Fruit fly (Drosophila melanogaster) whole organism, pupa: ENCODE results near the gene nmdyn-D6.

ENCODE experiments used
- CG10348 ChIP-seq: fragments of 200-800 bp; sonication (Bioruptor generic); IDR thresholded peaks from 2 replicates; pipeline ENCODE4 v1.3.6; 2022; ENCODE audit warnings: missing biosample characterization, missing genetic modification characterization
- CG15710 ChIP-seq: fragments of 200-800 bp; sonication (Bioruptor generic); optimal IDR thresholded peaks from 2 replicates; lab custom pipeline; 2018; ENCODE audit warnings: missing biosample characterization, mild to moderate bottlenecking, missing genetic modification characterization, moderate library complexity
- CG17806 ChIP-seq: fragments of 200-800 bp; sonication (Bioruptor generic); optimal IDR thresholded peaks from 2 replicates; lab custom pipeline; 2018; ENCODE audit warnings: missing biosample characterization, mild to moderate bottlenecking, missing genetic modification characterization, moderate library complexity
- CG32121 ChIP-seq: fragments of 200-800 bp; sonication (Bioruptor generic); IDR thresholded peaks from 2 replicates; pipeline ENCODE4 v1.3.6; 2022; ENCODE audit warnings: missing biosample characterization, missing genetic modification characterization
- CG34367 ChIP-seq: fragments of 200-800 bp; sonication (Bioruptor generic); optimal IDR thresholded peaks from 2 replicates; lab custom pipeline; 2018; ENCODE audit warnings: missing biosample characterization, mild to moderate bottlenecking, missing genetic modification characterization
- CG9948 ChIP-seq: fragments of 200-800 bp; sonication (Bioruptor generic); optimal IDR thresholded peaks from 2 replicates; lab custom pipeline; 2018; ENCODE audit warnings: missing biosample characterization, mild to moderate bottlenecking, missing genetic modification characterization, moderate library complexity
- D1 ChIP-seq: fragments of 200-800 bp; sonication (Bioruptor generic); optimal IDR thresholded peaks from 2 replicates; lab custom pipeline; 2018; ENCODE audit warnings: missing biosample characterization, mild to moderate bottlenecking, missing genetic modification characterization, moderate library complexity
- EcR ChIP-seq: fragments of 200-800 bp; sonication (Bioruptor generic); optimal IDR thresholded peaks from 3 replicates; lab custom pipeline; 2019; ENCODE audit warnings: missing biosample characterization, missing genetic modification characterization, mild to moderate bottlenecking, moderate library complexity, missing genetic modification reagents
- Pif1A ChIP-seq: fragments of 200-800 bp; sonication (Bioruptor generic); optimal IDR thresholded peaks from 3 replicates; lab custom pipeline; 2016; ENCODE audit warnings: missing biosample characterization, missing genetic modification characterization
- Pif1B ChIP-seq: fragments of 200-800 bp; sonication (Bioruptor generic); optimal IDR thresholded peaks from 3 replicates; lab custom pipeline; 2016; ENCODE audit warnings: missing biosample characterization, missing genetic modification characterization

DNA sequence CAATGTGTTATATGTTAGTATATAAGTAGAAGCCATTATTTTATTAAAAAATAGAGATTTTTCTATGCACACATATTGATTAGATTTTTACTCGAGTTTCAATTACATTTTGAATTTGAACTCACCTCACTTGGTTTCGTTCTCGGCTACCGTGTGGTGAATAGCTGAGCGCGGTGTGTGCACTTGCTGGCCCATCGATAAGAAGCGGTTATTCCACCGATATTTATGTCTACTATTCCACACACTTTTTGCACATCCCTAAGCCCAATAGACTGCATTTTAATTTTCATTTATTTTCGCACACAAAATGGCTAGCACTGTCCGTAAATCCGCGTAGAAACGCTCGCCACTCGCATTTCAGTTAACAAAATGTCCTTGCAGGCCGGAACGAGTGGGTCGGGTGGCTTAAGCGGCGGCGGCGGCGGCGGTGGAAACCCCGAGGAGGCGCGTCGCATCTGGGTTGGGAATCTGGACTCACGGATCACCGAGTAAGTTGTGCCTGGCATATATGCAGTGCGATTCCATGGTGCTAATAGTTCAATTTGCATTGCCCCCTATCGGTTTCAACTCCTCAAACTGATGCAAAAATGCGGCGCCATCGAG, 3.0 kb upstream of the nmdyn-D6 start, which contains the start of gene CG14414:
- TF ChIP-seq Pif1B (GFP tag; lab: Kevin White, UChicago) (no peak), D1 (tag; lab: Kevin White, UChicago) (no peak), CG10348 (GFP tag; lab: Robert Waterston, UW) (no peak), CG34367 (no peak), CG15710 (tag; lab: Kevin White, UChicago) (no peak), CG32121 (GFP tag; lab: Robert Waterston, UW) (no peak), EcR (GFP tag; lab: Kevin White, UChicago) (no peak), Pif1A (GFP tag; lab: Kevin White, UChicago) (no peak), CG17806 (tag; lab: Kevin White, UChicago) (no peak), CG9948 (tag; lab: Kevin White, UChicago) (no peak)
